Fruit fly (Drosophila melanogaster) whole organism, embryonic: Measurements from ENCODE around the gene CG7156.

ENCODE experiments used
- Awh ChIP-seq: fragments of 200-800 bp; sonication (Bioruptor generic); IDR thresholded peaks from 2 replicates; pipeline ENCODE4, ENCODE4 v1.3.6; 2022; ENCODE audit warnings: missing biosample characterization, missing genetic modification characterization
- CG11247 ChIP-seq: fragments of 200-800 bp; sonication (Bioruptor generic); IDR thresholded peaks from 2 replicates; pipeline ENCODE4 v1.3.6; 2022; ENCODE audit warnings: missing biosample characterization, missing genetic modification characterization
- CG12744 ChIP-seq: fragments of 200-800 bp; sonication (Bioruptor generic); optimal IDR thresholded peaks from 2 replicates; lab custom pipeline; 2016; ENCODE audit warnings: missing biosample characterization, missing genetic modification characterization
- CG12769 ChIP-seq: fragments of 200-800 bp; sonication (Bioruptor generic); optimal IDR thresholded peaks from 2 replicates; lab custom pipeline; 2019; ENCODE audit warnings: missing biosample characterization, mild to moderate bottlenecking, missing genetic modification characterization, moderate library complexity
- CG14667 ChIP-seq: fragments of 200-800 bp; sonication (Bioruptor generic); IDR thresholded peaks from 2 replicates; pipeline ENCODE4 v1.3.6; 2022; ENCODE audit warnings: missing biosample characterization, missing genetic modification characterization
- CG15514 ChIP-seq: fragments of 200-800 bp; sonication (Bioruptor generic); optimal IDR thresholded peaks from 3 replicates; lab custom pipeline; 2017; ENCODE audit warnings: missing biosample characterization, missing genetic modification characterization, mild to moderate bottlenecking, moderate library complexity, missing genetic modification reagents
- CG15601 ChIP-seq: fragments of 200-800 bp; sonication (Bioruptor generic); optimal IDR thresholded peaks from 3 replicates; lab custom pipeline; 2019; ENCODE audit warnings: missing biosample characterization, mild to moderate bottlenecking, missing genetic modification characterization, moderate library complexity
- CG17802 ChIP-seq: fragments of 200-800 bp; sonication (Bioruptor generic); optimal IDR thresholded peaks from 2 replicates; lab custom pipeline; 2018; ENCODE audit warnings: missing biosample characterization, mild to moderate bottlenecking, missing genetic modification characterization, moderate library complexity
- CG17829 ChIP-seq: fragments of 200-800 bp; optimal IDR thresholded peaks from 2 replicates; lab custom pipeline; 2019; ENCODE audit warnings: missing biosample characterization, mild to moderate bottlenecking, missing genetic modification characterization, moderate library complexity
- CG18262 ChIP-seq: fragments of 200-800 bp; optimal IDR thresholded peaks from 3 replicates; lab custom pipeline; 2019; ENCODE audit warnings: missing biosample characterization, mild to moderate bottlenecking, missing genetic modification characterization, moderate library complexity
- CG2875 ChIP-seq: fragments of 200-800 bp; sonication (Bioruptor generic); optimal IDR thresholded peaks from 2 replicates; lab custom pipeline; 2017; ENCODE audit warnings: missing biosample characterization, mild to moderate bottlenecking, missing genetic modification characterization, missing genetic modification reagents
- CG33557 ChIP-seq: fragments of 200-800 bp; sonication (Bioruptor generic); optimal IDR thresholded peaks from 2 replicates; lab custom pipeline; 2019; ENCODE audit warnings: missing biosample characterization, mild to moderate bottlenecking, missing genetic modification characterization, moderate library complexity
- CG3838 ChIP-seq: fragments of 200-800 bp; sonication (Bioruptor generic); optimal IDR thresholded peaks from 3 replicates; lab custom pipeline; 2016; ENCODE audit warnings: missing biosample characterization, missing genetic modification characterization
- CG4730 ChIP-seq: fragments of 200-800 bp; sonication (Bioruptor generic); IDR thresholded peaks from 2 replicates; pipeline ENCODE4 v1.3.6; 2022; ENCODE audit warnings: missing biosample characterization, missing genetic modification characterization
- CG5953 ChIP-seq: fragments of 200-800 bp; sonication (Bioruptor generic); IDR thresholded peaks from 2 replicates; pipeline ENCODE4 v1.3.6; 2022; ENCODE audit warnings: missing biosample characterization, missing genetic modification characterization
- CG7786 ChIP-seq: fragments of 200-800 bp; sonication (Bioruptor generic); optimal IDR thresholded peaks from 2 replicates; lab custom pipeline; 2016; ENCODE audit warnings: missing biosample characterization, missing genetic modification characterization
- CG8944 ChIP-seq: fragments of 200-800 bp; sonication (Bioruptor generic); optimal IDR thresholded peaks from 3 replicates; lab custom pipeline; 2016; ENCODE audit warnings: missing biosample characterization, missing genetic modification characterization
- CHES-1-like ChIP-seq: fragments of 200-800 bp; sonication (Bioruptor generic); optimal IDR thresholded peaks from 2 replicates; lab custom pipeline; 2016; ENCODE audit warnings: missing biosample characterization, missing genetic modification characterization
- Dref ChIP-seq: fragments of 200-800 bp; sonication (Bioruptor generic); IDR thresholded peaks from 2 replicates; pipeline ENCODE4 v1.3.6; 2022; ENCODE audit warnings: missing biosample characterization, missing genetic modification characterization
- Ets97D ChIP-seq: fragments of 200-800 bp; sonication (Bioruptor generic); optimal IDR thresholded peaks from 3 replicates; lab custom pipeline; 2016; ENCODE audit warnings: missing biosample characterization, missing genetic modification characterization
- GATAe ChIP-seq: fragments of 200-800 bp; sonication (Bioruptor generic); conservative IDR thresholded peaks from 2 replicates; pipeline ENCODE4 v1.3.6; 2022; ENCODE audit warnings: missing biosample characterization, missing genetic modification characterization
- HLH3B ChIP-seq: fragments of 200-800 bp; sonication (Bioruptor generic); IDR thresholded peaks from 2 replicates; pipeline ENCODE4 v1.3.6; 2022; ENCODE audit warnings: missing biosample characterization, missing genetic modification characterization
- HLH4C ChIP-seq: fragments of 200-800 bp; sonication (Bioruptor generic); IDR thresholded peaks from 3 replicates; pipeline ENCODE4 v1.3.6; 2022; ENCODE audit warnings: missing biosample characterization, missing genetic modification characterization; ENCODE audit not compliant: partially characterized antibody
- Hsf ChIP-seq: fragments of 200-800 bp; sonication (Bioruptor generic); optimal IDR thresholded peaks from 3 replicates; lab custom pipeline; 2016; ENCODE audit warnings: missing biosample characterization, missing genetic modification characterization
- Lim3 ChIP-seq: fragments of 200-800 bp; sonication (Bioruptor generic); IDR thresholded peaks from 2 replicates; pipeline ENCODE4 v1.3.6; 2022; ENCODE audit warnings: missing biosample characterization, missing genetic modification characterization
- Meics ChIP-seq: fragments of 200-800 bp; sonication (Bioruptor generic); optimal IDR thresholded peaks from 2 replicates; lab custom pipeline; 2017; ENCODE audit warnings: missing biosample characterization, mild to moderate bottlenecking, missing genetic modification characterization
- Nf-YA ChIP-seq: fragments of 200-800 bp; sonication (Bioruptor generic); IDR thresholded peaks from 2 replicates; pipeline ENCODE4 v1.3.6; 2022; ENCODE audit warnings: missing biosample characterization, missing genetic modification characterization
- Nf-YC ChIP-seq: fragments of 200-800 bp; optimal IDR thresholded peaks from 3 replicates; lab custom pipeline; 2019; ENCODE audit warnings: missing biosample characterization, mild to moderate bottlenecking, missing genetic modification characterization, moderate library complexity
- Sox100B ChIP-seq: fragments of 200-800 bp; sonication (Bioruptor generic); optimal IDR thresholded peaks from 3 replicates; lab custom pipeline; 2018; ENCODE audit warnings: missing biosample characterization, mild to moderate bottlenecking, missing genetic modification characterization
- ap ChIP-seq: fragments of 200-800 bp; sonication (Bioruptor generic); IDR thresholded peaks from 2 replicates; pipeline ENCODE4 v1.3.6; 2022; ENCODE audit warnings: missing biosample characterization, missing genetic modification characterization
- ato ChIP-seq: fragments of 200-800 bp; sonication (Bioruptor generic); IDR thresholded peaks from 2 replicates; pipeline ENCODE4 v1.3.6; 2022; ENCODE audit warnings: missing biosample characterization, missing genetic modification characterization; ENCODE audit not compliant: partially characterized antibody
- bowl ChIP-seq: fragments of 200-800 bp; sonication (Bioruptor generic); IDR thresholded peaks from 2 replicates; pipeline ENCODE4 v1.3.6; 2022; ENCODE audit warnings: missing biosample characterization, missing genetic modification characterization
- cad ChIP-seq: fragments of >200 bp; optimal IDR thresholded peaks from 2 replicates; lab custom pipeline; 2017; ENCODE audit warnings: missing biosample characterization, missing genetic modification characterization
- chm ChIP-seq: fragments of 200-800 bp; sonication (Bioruptor generic); IDR thresholded peaks from 2 replicates; pipeline ENCODE4 v1.3.6; 2022; ENCODE audit warnings: missing biosample characterization, missing genetic modification characterization
- croc ChIP-seq: fragments of 200-800 bp; sonication (Bioruptor generic); conservative IDR thresholded peaks from 3 replicates; pipeline ENCODE4 v1.3.6; 2022; ENCODE audit warnings: missing biosample characterization, missing genetic modification characterization
- dpn ChIP-seq, 2 experiments: fragments of 200-800 bp; sonication (Bioruptor generic); optimal IDR thresholded peaks; 3 replicates each; lab custom pipeline; 2016; ENCODE audit warnings: missing biosample characterization in 2 of 2, missing genetic modification characterization in 2 of 2
- emc ChIP-seq: fragments of 200-800 bp; sonication (Bioruptor generic); optimal IDR thresholded peaks from 2 replicates; lab custom pipeline; 2016; ENCODE audit warnings: missing biosample characterization, missing genetic modification characterization
- gfzf ChIP-seq: fragments of 200-800 bp; sonication (Bioruptor generic); optimal IDR thresholded peaks from 2 replicates; lab custom pipeline; 2016; ENCODE audit warnings: missing biosample characterization, mild to moderate bottlenecking, missing genetic modification characterization, moderate library complexity
- h ChIP-seq: fragments of >200 bp; optimal IDR thresholded peaks from 2 replicates; lab custom pipeline; 2017
- hbn ChIP-seq: fragments of 200-800 bp; sonication (Bioruptor generic); IDR thresholded peaks from 2 replicates; pipeline ENCODE4 v1.3.6; 2022; ENCODE audit warnings: missing biosample characterization, missing genetic modification characterization; ENCODE audit not compliant: partially characterized antibody
- nau ChIP-seq: fragments of 200-800 bp; sonication (Bioruptor generic); optimal IDR thresholded peaks from 3 replicates; lab custom pipeline; 2017; ENCODE audit warnings: missing biosample characterization, mild to moderate bottlenecking, missing genetic modification characterization, missing genetic modification reagents
- nom ChIP-seq: fragments of 200-800 bp; sonication (Bioruptor generic); optimal IDR thresholded peaks from 2 replicates; lab custom pipeline; 2017; ENCODE audit warnings: missing biosample characterization, missing genetic modification characterization, mild to moderate bottlenecking, moderate library complexity, missing genetic modification reagents
- pho ChIP-seq: fragments of 200-800 bp; sonication (Bioruptor generic); optimal IDR thresholded peaks from 2 replicates; lab custom pipeline; 2016; ENCODE audit warnings: missing biosample characterization, missing genetic modification characterization
- ranshi ChIP-seq: fragments of 200-800 bp; sonication (Bioruptor generic); IDR thresholded peaks from 2 replicates; pipeline ENCODE4 v1.3.6; 2022; ENCODE audit warnings: missing biosample characterization, missing genetic modification characterization
- ro ChIP-seq: fragments of 200-800 bp; sonication (Bioruptor generic); IDR thresholded peaks from 2 replicates; pipeline ENCODE4 v1.3.6; 2022; ENCODE audit warnings: missing biosample characterization, missing genetic modification characterization
- shn ChIP-seq: fragments of 200-800 bp; sonication (Bioruptor generic); optimal IDR thresholded peaks from 3 replicates; lab custom pipeline; 2016; ENCODE audit warnings: missing biosample characterization, missing genetic modification characterization
- sim ChIP-seq: fragments of 200-800 bp; sonication (Bioruptor generic); IDR thresholded peaks from 2 replicates; pipeline ENCODE4 v1.3.6; 2022; ENCODE audit warnings: missing biosample characterization, missing genetic modification characterization
- slou ChIP-seq: fragments of 200-800 bp; sonication (Bioruptor generic); optimal IDR thresholded peaks from 3 replicates; lab custom pipeline; 2016; ENCODE audit warnings: missing biosample characterization, missing genetic modification characterization
- trem ChIP-seq: fragments of 200-800 bp; optimal IDR thresholded peaks from 3 replicates; lab custom pipeline; 2019; ENCODE audit warnings: missing biosample characterization, mild to moderate bottlenecking, missing genetic modification characterization, moderate library complexity
- ttk ChIP-seq: fragments of 200-800 bp; sonication (Bioruptor generic); IDR thresholded peaks from 2 replicates; pipeline ENCODE4 v2.1.2; 2022; ENCODE audit warnings: missing biosample characterization, missing genetic modification characterization
- usp ChIP-seq: fragments of >200 bp; optimal IDR thresholded peaks from 2 replicates; lab custom pipeline; 2017; ENCODE audit warnings: missing biosample characterization, missing genetic modification characterization
- vnd ChIP-seq: fragments of 200-800 bp; sonication (Bioruptor generic); IDR thresholded peaks from 3 replicates; pipeline ENCODE4 v1.3.6; 2022; ENCODE audit warnings: missing biosample characterization, missing genetic modification characterization; ENCODE audit not compliant: partially characterized antibody
- zfh1 ChIP-seq: fragments of 200-800 bp; sonication (Bioruptor generic); IDR thresholded peaks from 3 replicates; pipeline ENCODE4 v1.3.6; 2022; ENCODE audit warnings: missing biosample characterization, missing genetic modification characterization

CG7156 gene

dm6 chr3R:18235879-18236278 lies 6.1 kb downstream of the CG7156 start, which contains the start of gene repo (continued):
- TF ChIP-seq bowl, result no peak
- no peak for TF ChIP-seq slou
- TF ChIP-seq shn (GFP tag; lab: Kevin White, UChicago), result no peak
- TF ChIP-seq GATAe (GFP tag; lab: Robert Waterston, UW), result no peak
- TF ChIP-seq dpn (GFP tag; optimal IDR thresholded peaks at IDR 0.05; lab: Kevin White, UChicago), result no peak
- TF ChIP-seq cad (GFP tag; lab: Kevin White, UChicago), result no peak
- TF ChIP-seq CG11247 (GFP tag; lab: Robert Waterston, UW), result no peak
- no peak for TF ChIP-seq ro
- no peak for TF ChIP-seq h (lab: Kevin White, UChicago)
- TF ChIP-seq nau (GFP tag; lab: Kevin White, UChicago), result no peak
- no peak for TF ChIP-seq Sox100B (GFP tag; lab: Kevin White, UChicago)
- TF ChIP-seq CG7786 (GFP tag; lab: Kevin White, UChicago), result no peak
- TF ChIP-seq CG33557 (GFP tag; lab: Kevin White, UChicago), result no peak
- no peak for TF ChIP-seq croc (GFP tag; lab: Robert Waterston, UW)
- no peak for TF ChIP-seq nom
- TF ChIP-seq CG15514, result no peak
- TF ChIP-seq Meics (GFP tag; lab: Kevin White, UChicago), result no peak
- TF ChIP-seq Awh (GFP tag; lab: Robert Waterston, UW), result no peak
- peak; percentile 23; the same call in 1 of the 2 replicates for TF ChIP-seq Dref (GFP tag; lab: Robert Waterston, UW)
- no peak for TF ChIP-seq vnd (GFP tag; lab: Robert Waterston, UW)
- TF ChIP-seq ap (GFP tag; lab: Robert Waterston, UW), result no peak
- TF ChIP-seq CG14667, result no peak
- no peak for TF ChIP-seq CG18262 (tag; lab: Kevin White, UChicago)
- no peak for TF ChIP-seq trem
- TF ChIP-seq ttk, result no peak
- no peak for TF ChIP-seq zfh1 (GFP tag; lab: Robert Waterston, UW)
- TF ChIP-seq usp (GFP tag; lab: Kevin White, UChicago), result no peak
- TF ChIP-seq CHES-1-like (GFP tag; lab: Kevin White, UChicago), result no peak
- no peak for TF ChIP-seq CG12769
- no peak for TF ChIP-seq CG5953 (GFP tag; lab: Robert Waterston, UW)
- no peak for TF ChIP-seq gfzf (GFP tag; lab: Kevin White, UChicago)
- TF ChIP-seq CG8944 (GFP tag; lab: Kevin White, UChicago), result no peak
- TF ChIP-seq Nf-YA (GFP tag; lab: Robert Waterston, UW), result peak; percentile 89
- peak; percentile 3 for TF ChIP-seq CG15601 (tag; lab: Kevin White, UChicago)
- TF ChIP-seq Ets97D, result no peak
- no peak for TF ChIP-seq CG17802 (tag; lab: Kevin White, UChicago)
- no peak for TF ChIP-seq CG2875 (GFP tag; lab: Kevin White, UChicago)
- no peak for TF ChIP-seq Lim3 (GFP tag; lab: Robert Waterston, UW)
- no peak for TF ChIP-seq pho (GFP tag; lab: Kevin White, UChicago)
- TF ChIP-seq CG3838 (GFP tag; lab: Kevin White, UChicago), result no peak
- no peak for TF ChIP-seq emc (GFP tag; lab: Kevin White, UChicago)
- TF ChIP-seq CG17829 (tag; lab: Kevin White, UChicago), result no peak
- TF ChIP-seq sim (GFP tag; lab: Robert Waterston, UW), result no peak
- TF ChIP-seq Hsf (GFP tag; lab: Kevin White, UChicago), result no peak
- no peak for TF ChIP-seq hbn (GFP tag; lab: Robert Waterston, UW)
- no peak for TF ChIP-seq CG4730 (GFP tag; lab: Robert Waterston, UW)
- TF ChIP-seq ranshi (GFP tag; lab: Robert Waterston, UW), result no peak
- TF ChIP-seq HLH4C, result no peak
- peak; percentile 25; the same call in 1 of the 2 replicates for TF ChIP-seq chm (GFP tag; lab: Robert Waterston, UW)
- TF ChIP-seq HLH3B (GFP tag; lab: Robert Waterston, UW), result no peak
- no peak for TF ChIP-seq ato (GFP tag; lab: Robert Waterston, UW)
- peak; percentile 98 for TF ChIP-seq Nf-YC (tag; lab: Kevin White, UChicago)
- no peak for TF ChIP-seq CG12744 (GFP tag; lab: Kevin White, UChicago)
